Worm (Caenorhabditis elegans): Measurements from ENCODE around the gene W01A11.1.
A peak's percentile ranks its signal among the peaks of the same experiment; 100 is the strongest.

W01A11.1 gene

ce11 chrV:6462606-6463005, 36.4 kb upstream of the W01A11.1 start:
- TF ChIP-seq dmd-8 (GFP tag; IDR thresholded peaks at IDR 0.05) = no peak
- peak; percentile 32; the same call in 1 of the 2 replicates for TF ChIP-seq dmd-6 (GFP tag; IDR thresholded peaks at IDR 0.05)
- TF ChIP-seq lin-38 (GFP tag; IDR thresholded peaks at IDR 0.05) = no peak
- no peak for TF ChIP-seq skn-1 (tag; optimal IDR thresholded peaks at IDR 0.05)
- 0 out of 2 replicates have a peak, but pooled peaks have one; percentile 31 for TF ChIP-seq php-3 (GFP tag; IDR thresholded peaks at IDR 0.05)
- TF ChIP-seq hmg-1.1 (GFP tag; IDR thresholded peaks at IDR 0.05) = no peak
- no peak for TF ChIP-seq nhr-102 (tag; optimal IDR thresholded peaks at IDR 0.05)
- no peak for TF ChIP-seq Y48G9A.11 (GFP tag; IDR thresholded peaks at IDR 0.05)
- TF ChIP-seq attf-4 (tag; optimal IDR thresholded peaks at IDR 0.05) = no peak
- no peak for TF ChIP-seq mxl-3 (GFP tag; optimal IDR thresholded peaks at IDR 0.05)
- no peak for TF ChIP-seq F26F4.8 (GFP tag; conservative IDR thresholded peaks at IDR 0.05)
- TF ChIP-seq nhr-42 (GFP tag; IDR thresholded peaks at IDR 0.05) = no peak
- no peak for TF ChIP-seq zfp-2 (tag; optimal IDR thresholded peaks at IDR 0.05)
- no peak for TF ChIP-seq lin-15B (tag; optimal IDR thresholded peaks at IDR 0.05)
- no peak for TF ChIP-seq daf-16 (GFP tag; optimal IDR thresholded peaks at IDR 0.05)
- peak; percentile 78 for TF ChIP-seq daf-16 (tag; optimal IDR thresholded peaks at IDR 0.05)
- peak; percentile 7 for TF ChIP-seq mep-1 (tag; optimal IDR thresholded peaks at IDR 0.05)
- TF ChIP-seq madf-5 (GFP tag; IDR thresholded peaks at IDR 0.05) = no peak
- peak; percentile 32 for TF ChIP-seq dpl-1 (GFP tag; optimal IDR thresholded peaks at IDR 0.05)
- peak; percentile 76 for TF ChIP-seq nhr-28 (tag; optimal IDR thresholded peaks at IDR 0.05)
- no peak for TF ChIP-seq nhr-6 (tag; optimal IDR thresholded peaks at IDR 0.05)
- no peak for TF ChIP-seq duxl-1 (tag; optimal IDR thresholded peaks at IDR 0.05; ENCODE audit: poor library complexity)
- peak; percentile 51 for TF ChIP-seq hlh-11 (tag; optimal IDR thresholded peaks at IDR 0.05)
- no peak for TF ChIP-seq ceh-44 (GFP tag; IDR thresholded peaks at IDR 0.05)
- TF ChIP-seq aha-1 (tag) = peak; percentile 18
- peak; percentile 27 for TF ChIP-seq dve-1 (tag; optimal IDR thresholded peaks at IDR 0.05; ENCODE audit: insufficient read depth)
- no peak for TF ChIP-seq ctbp-1 (GFP tag; IDR thresholded peaks at IDR 0.05)
- no peak for TF ChIP-seq unc-39 (tag; optimal IDR thresholded peaks at IDR 0.05)
- no peak for TF ChIP-seq ztf-11 (tag; optimal IDR thresholded peaks at IDR 0.05)
- no peak for TF ChIP-seq fos-1 (tag; optimal IDR thresholded peaks at IDR 0.05)
- TF ChIP-seq saeg-2 (GFP tag; IDR thresholded peaks at IDR 0.05) = no peak
- TF ChIP-seq gei-8 (GFP tag; optimal IDR thresholded peaks at IDR 0.05) = no peak
- TF ChIP-seq fkh-10 (GFP tag; optimal IDR thresholded peaks at IDR 0.05) = no peak
- peak; percentile 73 for TF ChIP-seq hlh-30 (tag; optimal IDR thresholded peaks at IDR 0.05; ENCODE audit: insufficient read depth)
- peak; percentile 16 for TF ChIP-seq nhr-77 (tag; optimal IDR thresholded peaks at IDR 0.05)
- TF ChIP-seq nhr-25 (tag; optimal IDR thresholded peaks at IDR 0.05; ENCODE audit: borderline replicate concordance, insufficient read depth) = no peak
- no peak for TF ChIP-seq ceh-32 (tag; optimal IDR thresholded peaks at IDR 0.05; ENCODE audit: poor library complexity)

- TF ChIP-seq nhr-11 (tag; optimal IDR thresholded peaks at IDR 0.05) = no peak
- no peak for TF ChIP-seq rbr-2 (tag; optimal IDR thresholded peaks at IDR 0.05)
- no peak for TF ChIP-seq ztf-7 (tag; optimal IDR thresholded peaks at IDR 0.05)
- TF ChIP-seq egl-27 (tag; optimal IDR thresholded peaks at IDR 0.05) = no peak
Measured at ce11 chrV:6464238-6464637, 34.8 kb upstream of the W01A11.1 start.

ce11 chrV:6464765-6465164, 34.3 kb upstream of the W01A11.1 start, which contains the start of gene unc-83:
Gene unc-83, plus strand, starts transcription at chrV:6465065.
- TF ChIP-seq unc-62 (GFP tag; optimal IDR thresholded peaks at IDR 0.05 in 1 of 2) (peak in 1 of 2 experiments; percentile 45), unc-62 (tag; optimal IDR thresholded peaks at IDR 0.05) (no peak), pha-4 (GFP tag; IDR thresholded peaks at IDR 0.05) (no peak), pha-4 (tag; optimal IDR thresholded peaks at IDR 0.05) (no peak)
